Worm (Caenorhabditis elegans) whole organism, L1 larva: ENCODE results near the gene srw-99.

ENCODE experiments used
- irx-1 ChIP-seq: sonication (generic microtip); optimal IDR thresholded peaks from 2 replicates; lab custom pipeline; 2016; ENCODE audit warnings: missing genetic modification characterization, missing compliant biosample characterization
- nhr-90 ChIP-seq: sonication (generic microtip); optimal IDR thresholded peaks from 2 replicates; lab custom pipeline; 2016; ENCODE audit warnings: mild to moderate bottlenecking, missing genetic modification characterization, missing compliant biosample characterization; ENCODE audit not compliant: poor library complexity
- sup-37 ChIP-seq: fragments of 200-800 bp; sonication (Bioruptor generic); optimal IDR thresholded peaks from 2 replicates; lab custom pipeline; 2018; ENCODE audit warnings: mild to moderate bottlenecking, missing genetic modification characterization, missing compliant biosample characterization

- TF ChIP-seq sup-37: no peak
- no peak for TF ChIP-seq irx-1 (tag; lab: Kevin White, UChicago)
- TF ChIP-seq nhr-90 (tag; lab: Kevin White, UChicago): no peak
Measured at ce11 chrV:1701584-1702101, 6.9 kb upstream of the srw-99 start, which contains the start of gene srw-90.
